Worm (Caenorhabditis elegans): ENCODE data around the gene tag-244.
A peak's percentile ranks its signal among the peaks of the same experiment; 100 is the strongest.

ce11 chrIV:1548457-1548861 is 2.2 kb upstream of the tag-244 start, which contains the start of gene col-107:
- TF ChIP-seq skn-1 (tag; optimal IDR thresholded peaks at IDR 0.05) (no peak), ceh-90 (tag; optimal IDR thresholded peaks at IDR 0.05) (no peak), ztf-4 (tag; optimal IDR thresholded peaks at IDR 0.05) (peak; percentile 6), pax-3 (tag; optimal IDR thresholded peaks at IDR 0.05) (no peak), aly-2 (tag; optimal IDR thresholded peaks at IDR 0.05) (no peak), fos-1 (tag; optimal IDR thresholded peaks at IDR 0.05) (no peak), unc-62 (GFP tag; optimal IDR thresholded peaks at IDR 0.05) (no peak), hlh-17 (GFP tag; optimal IDR thresholded peaks at IDR 0.05; ENCODE audit: borderline replicate concordance) (no peak), mep-1 (tag; optimal IDR thresholded peaks at IDR 0.05) (no peak), ceh-8 (GFP tag; optimal IDR thresholded peaks at IDR 0.05) (no peak), dpl-1 (GFP tag; optimal IDR thresholded peaks at IDR 0.05) (no peak)

All from whole organism, L1 larva.